Worm (Caenorhabditis elegans) whole organism, L4 larva: ENCODE data around the gene mel-28.

Experiments used
- ceh-20 ChIP-seq: fragments of 200-800 bp; sonication (Bioruptor generic); IDR thresholded peaks from 2 replicates; pipeline ENCODE4 v1.3.6; 2022; ENCODE audit warnings: missing genetic modification reagents, missing genetic modification characterization, missing compliant biosample characterization
- ceh-82 ChIP-seq: sonication (generic microtip); optimal IDR thresholded peaks from 2 replicates; lab custom pipeline; 2017; ENCODE audit warnings: missing biosample characterization, missing genetic modification characterization
- lsy-2 ChIP-seq, 2 experiments: fragments of 150-350 bp in 1 of 2; sonication (generic microtip) in 1 of 2; optimal IDR thresholded peaks; 2 replicates each; lab custom pipeline; 2014 to 2017; ENCODE audit warnings: missing biosample characterization in 2 of 2, missing genetic modification characterization in 2 of 2
- nhr-76 ChIP-seq: fragments of 150-350 bp; optimal IDR thresholded peaks from 2 replicates; lab custom pipeline; 2014; ENCODE audit warnings: missing biosample characterization, missing genetic modification characterization
- ztf-11 ChIP-seq: fragments of 150-350 bp; optimal IDR thresholded peaks from 2 replicates; lab custom pipeline; 2014; ENCODE audit warnings: missing biosample characterization, missing genetic modification characterization

ce11 chrIII:4811195-4811594 is 25.3 kb downstream of the mel-28 start, which contains the start of gene C38D4.7:
- TF ChIP-seq ceh-20 (GFP tag; lab: Robert Waterston, UW) (no peak), ztf-11 (tag; lab: Kevin White, UChicago) (no peak), lsy-2 (tag; optimal IDR thresholded peaks at IDR 0.05; lab: Kevin White, UChicago) (no peak), ceh-82 (no peak), nhr-76 (no peak)
